Fruit fly (Drosophila melanogaster) whole organism, embryonic: ENCODE results near the gene Gorab.
A peak's percentile ranks its signal among the peaks of the same experiment; 100 is the strongest.

Experiments used
- Abd-B ChIP-seq: fragments of 200-800 bp; sonication (Bioruptor generic); optimal IDR thresholded peaks from 2 replicates; lab custom pipeline; 2018; ENCODE audit warnings: missing biosample characterization, mild to moderate bottlenecking, missing genetic modification characterization, moderate library complexity
- B-H1 ChIP-seq: fragments of 200-800 bp; sonication (Bioruptor generic); IDR thresholded peaks from 3 replicates; pipeline ENCODE4 v1.3.6; 2022; ENCODE audit warnings: missing biosample characterization, missing genetic modification characterization
- Blimp-1 ChIP-seq: fragments of 200-800 bp; sonication (Bioruptor generic); optimal IDR thresholded peaks from 3 replicates; lab custom pipeline; 2018; ENCODE audit warnings: missing biosample characterization, missing genetic modification characterization, mild to moderate bottlenecking, moderate library complexity, missing genetic modification reagents
- CG10209 ChIP-seq: fragments of 200-800 bp; sonication (Bioruptor generic); optimal IDR thresholded peaks from 3 replicates; lab custom pipeline; 2017; ENCODE audit warnings: missing biosample characterization, mild to moderate bottlenecking, missing genetic modification characterization, missing genetic modification reagents
- CG10654 ChIP-seq: fragments of 200-800 bp; sonication (Bioruptor generic); optimal IDR thresholded peaks from 2 replicates; lab custom pipeline; 2016; ENCODE audit warnings: missing biosample characterization, missing genetic modification characterization
- CG11247 ChIP-seq: fragments of 200-800 bp; sonication (Bioruptor generic); IDR thresholded peaks from 2 replicates; pipeline ENCODE4 v1.3.6; 2022; ENCODE audit warnings: missing biosample characterization, missing genetic modification characterization
- CG11560 ChIP-seq: fragments of 200-800 bp; sonication (Bioruptor generic); IDR thresholded peaks from 3 replicates; pipeline ENCODE4 v1.3.6; 2022; ENCODE audit warnings: missing biosample characterization, missing genetic modification characterization
- CG12744 ChIP-seq: fragments of 200-800 bp; sonication (Bioruptor generic); optimal IDR thresholded peaks from 2 replicates; lab custom pipeline; 2016; ENCODE audit warnings: missing biosample characterization, missing genetic modification characterization
- CG13123 ChIP-seq: fragments of 200-800 bp; sonication (Bioruptor generic); optimal IDR thresholded peaks from 2 replicates; lab custom pipeline; 2016; ENCODE audit warnings: missing biosample characterization, missing genetic modification characterization
- CG13296 ChIP-seq: fragments of 200-800 bp; sonication (Bioruptor generic); optimal IDR thresholded peaks from 3 replicates; lab custom pipeline; 2018; ENCODE audit warnings: missing biosample characterization, mild to moderate bottlenecking, missing genetic modification characterization
- CG15696 ChIP-seq: fragments of 200-800 bp; sonication (Bioruptor generic); optimal IDR thresholded peaks from 2 replicates; lab custom pipeline; 2019; ENCODE audit warnings: missing biosample characterization, mild to moderate bottlenecking, missing genetic modification characterization, moderate library complexity
- CG16779 ChIP-seq: fragments of 200-800 bp; sonication (Bioruptor generic); IDR thresholded peaks from 2 replicates; pipeline ENCODE4 v1.3.6; 2022; ENCODE audit warnings: missing biosample characterization, missing genetic modification characterization
- CG16863 ChIP-seq: fragments of 200-800 bp; sonication (Bioruptor generic); optimal IDR thresholded peaks from 3 replicates; lab custom pipeline; 2016; ENCODE audit warnings: missing biosample characterization, missing genetic modification characterization
- CG17912 ChIP-seq: fragments of 200-800 bp; sonication (Bioruptor generic); optimal IDR thresholded peaks from 2 replicates; lab custom pipeline; 2018; ENCODE audit warnings: missing biosample characterization, mild to moderate bottlenecking, missing genetic modification characterization
- CG1792 ChIP-seq: fragments of 200-800 bp; sonication (Bioruptor generic); optimal IDR thresholded peaks from 2 replicates; lab custom pipeline; 2016; ENCODE audit warnings: missing biosample characterization, missing genetic modification characterization
- CG18011 ChIP-seq: fragments of 200-800 bp; sonication (Bioruptor generic); optimal IDR thresholded peaks from 2 replicates; lab custom pipeline; 2017; ENCODE audit warnings: missing biosample characterization, missing genetic modification characterization, mild to moderate bottlenecking, moderate library complexity, missing genotype
- CG18262 ChIP-seq: fragments of 200-800 bp; optimal IDR thresholded peaks from 3 replicates; lab custom pipeline; 2019; ENCODE audit warnings: missing biosample characterization, mild to moderate bottlenecking, missing genetic modification characterization, moderate library complexity
- CG18476 ChIP-seq: fragments of 200-800 bp; sonication (Bioruptor generic); optimal IDR thresholded peaks from 2 replicates; lab custom pipeline; 2016; ENCODE audit warnings: missing biosample characterization, mild to moderate bottlenecking, missing genetic modification characterization
- CG18599 ChIP-seq: fragments of 200-800 bp; sonication (Bioruptor generic); optimal IDR thresholded peaks from 3 replicates; lab custom pipeline; 2017; ENCODE audit warnings: missing biosample characterization, missing genetic modification characterization, mild to moderate bottlenecking, moderate library complexity, missing genetic modification reagents
- CG31365 ChIP-seq: fragments of 200-800 bp; sonication (Bioruptor generic); optimal IDR thresholded peaks from 2 replicates; lab custom pipeline; 2018; ENCODE audit warnings: missing biosample characterization, mild to moderate bottlenecking, missing genetic modification characterization
- CG3163 ChIP-seq: fragments of 200-800 bp; sonication (Bioruptor generic); optimal IDR thresholded peaks from 3 replicates; lab custom pipeline; 2016; ENCODE audit warnings: missing biosample characterization, missing genetic modification characterization
- CG4707 ChIP-seq: fragments of 200-800 bp; sonication (Bioruptor generic); optimal IDR thresholded peaks from 2 replicates; lab custom pipeline; 2018; ENCODE audit warnings: missing biosample characterization, mild to moderate bottlenecking, missing genetic modification characterization, moderate library complexity
- CG4730 ChIP-seq: fragments of 200-800 bp; sonication (Bioruptor generic); IDR thresholded peaks from 2 replicates; pipeline ENCODE4 v1.3.6; 2022; ENCODE audit warnings: missing biosample characterization, missing genetic modification characterization
- CG4820 ChIP-seq: fragments of 200-800 bp; sonication (Bioruptor generic); optimal IDR thresholded peaks from 3 replicates; lab custom pipeline; 2016; ENCODE audit warnings: missing biosample characterization, missing genetic modification characterization
- CG4854 ChIP-seq: fragments of 200-800 bp; sonication (Bioruptor generic); optimal IDR thresholded peaks from 2 replicates; lab custom pipeline; 2016; ENCODE audit warnings: missing biosample characterization, missing genetic modification characterization, inconsistent platforms
- CG6254 ChIP-seq: fragments of 200-800 bp; sonication (Bioruptor generic); optimal IDR thresholded peaks from 3 replicates; lab custom pipeline; 2017; ENCODE audit warnings: mild to moderate bottlenecking, missing biosample characterization, missing genetic modification reagents, missing genetic modification characterization
- CG8924 ChIP-seq: fragments of 200-800 bp; optimal IDR thresholded peaks from 3 replicates; lab custom pipeline; 2019; ENCODE audit warnings: missing biosample characterization, mild to moderate bottlenecking, missing genetic modification characterization, moderate library complexity
- CG8944 ChIP-seq: fragments of 200-800 bp; sonication (Bioruptor generic); optimal IDR thresholded peaks from 3 replicates; lab custom pipeline; 2016; ENCODE audit warnings: missing biosample characterization, missing genetic modification characterization
- CG9727 ChIP-seq: fragments of 200-800 bp; sonication (Bioruptor generic); optimal IDR thresholded peaks from 3 replicates; lab custom pipeline; 2017; ENCODE audit warnings: missing biosample characterization, mild to moderate bottlenecking, missing genetic modification characterization
- CHES-1-like ChIP-seq: fragments of 200-800 bp; sonication (Bioruptor generic); optimal IDR thresholded peaks from 2 replicates; lab custom pipeline; 2016; ENCODE audit warnings: missing biosample characterization, missing genetic modification characterization
- CTCF ChIP-seq: fragments of 200-800 bp; sonication (Bioruptor generic); optimal IDR thresholded peaks from 2 replicates; lab custom pipeline; 2017; ENCODE audit warnings: missing biosample characterization, mild to moderate bottlenecking, missing genetic modification characterization, moderate library complexity
- CoRest ChIP-seq: fragments of 200-800 bp; sonication (Bioruptor generic); optimal IDR thresholded peaks from 3 replicates; lab custom pipeline; 2018; ENCODE audit warnings: missing biosample characterization, mild to moderate bottlenecking, missing genetic modification characterization, moderate library complexity
- Dbx ChIP-seq: fragments of 200-800 bp; sonication (Bioruptor generic); IDR thresholded peaks from 3 replicates; pipeline ENCODE4 v1.3.6; 2022; ENCODE audit warnings: missing biosample characterization, missing genetic modification characterization
- Dip2 ChIP-seq: fragments of 200-800 bp; sonication (Bioruptor generic); IDR thresholded peaks from 2 replicates; pipeline ENCODE4 v1.3.6; 2022; ENCODE audit warnings: missing biosample characterization, missing genetic modification characterization
- GATAe ChIP-seq: fragments of 200-800 bp; sonication (Bioruptor generic); conservative IDR thresholded peaks from 2 replicates; pipeline ENCODE4 v1.3.6; 2022; ENCODE audit warnings: missing biosample characterization, missing genetic modification characterization
- Gug ChIP-seq: fragments of 200-800 bp; sonication (Bioruptor generic); IDR thresholded peaks from 4 replicates; pipeline ENCODE4 v1.3.6; 2022; ENCODE audit warnings: missing biosample characterization, missing genetic modification characterization
- Hr3 ChIP-seq: fragments of 200-800 bp; sonication (Bioruptor generic); optimal IDR thresholded peaks from 3 replicates; lab custom pipeline; 2016; ENCODE audit warnings: missing biosample characterization, missing genetic modification characterization
- Hr39 ChIP-seq: fragments of >200 bp; optimal IDR thresholded peaks from 2 replicates; lab custom pipeline; 2017
- Mrtf ChIP-seq: fragments of 200-800 bp; sonication (Bioruptor generic); IDR thresholded peaks from 3 replicates; pipeline ENCODE4 v1.3.6; 2022; ENCODE audit warnings: missing biosample characterization, missing genetic modification characterization
- Tbp ChIP-seq: fragments of >200 bp; optimal IDR thresholded peaks from 2 replicates; lab custom pipeline; 2018; ENCODE audit warnings: missing biosample characterization, missing genetic modification characterization
- aop ChIP-seq: fragments of 200-800 bp; sonication (Bioruptor generic); IDR thresholded peaks from 2 replicates; pipeline ENCODE4 v1.3.6; 2022; ENCODE audit warnings: missing biosample characterization, missing genetic modification characterization
- ci ChIP-seq: fragments of 200-800 bp; sonication (Bioruptor generic); IDR thresholded peaks from 3 replicates; pipeline ENCODE4 v1.3.6; 2022; ENCODE audit warnings: missing biosample characterization, missing genetic modification characterization
- disco-r ChIP-seq: fragments of 200-800 bp; sonication (Bioruptor generic); optimal IDR thresholded peaks from 2 replicates; lab custom pipeline; 2016; ENCODE audit warnings: missing biosample characterization, missing genetic modification characterization
- en ChIP-seq: fragments of 200-800 bp; sonication (Bioruptor generic); optimal IDR thresholded peaks from 2 replicates; lab custom pipeline; 2016; ENCODE audit warnings: missing biosample characterization, missing genetic modification characterization
- hbn ChIP-seq: fragments of 200-800 bp; sonication (Bioruptor generic); IDR thresholded peaks from 2 replicates; pipeline ENCODE4 v1.3.6; 2022; ENCODE audit warnings: missing biosample characterization, missing genetic modification characterization; ENCODE audit not compliant: partially characterized antibody
- nau ChIP-seq: fragments of 200-800 bp; sonication (Bioruptor generic); optimal IDR thresholded peaks from 3 replicates; lab custom pipeline; 2017; ENCODE audit warnings: missing biosample characterization, mild to moderate bottlenecking, missing genetic modification characterization, missing genetic modification reagents
- run ChIP-seq: fragments of 200-800 bp; sonication (Bioruptor generic); optimal IDR thresholded peaks from 3 replicates; lab custom pipeline; 2018; ENCODE audit warnings: missing biosample characterization, mild to moderate bottlenecking, missing genetic modification characterization
- sd ChIP-seq: fragments of 200-800 bp; sonication (Bioruptor generic); optimal IDR thresholded peaks from 3 replicates; lab custom pipeline; 2018; ENCODE audit warnings: missing biosample characterization, mild to moderate bottlenecking, missing genetic modification characterization, moderate library complexity
- ssp ChIP-seq: fragments of 200-800 bp; sonication (Bioruptor generic); IDR thresholded peaks from 2 replicates; pipeline ENCODE4 v1.3.6; 2022; ENCODE audit warnings: missing biosample characterization, missing genetic modification characterization
- toy ChIP-seq: fragments of 200-800 bp; sonication (Bioruptor generic); IDR thresholded peaks from 2 replicates; pipeline ENCODE4 v1.3.6; 2022; ENCODE audit warnings: missing biosample characterization, missing genetic modification characterization
- wdn ChIP-seq: fragments of 200-800 bp; sonication (Bioruptor generic); IDR thresholded peaks from 2 replicates; pipeline ENCODE4 v1.3.6; 2022; ENCODE audit warnings: missing biosample characterization, missing genetic modification characterization
- z ChIP-seq: fragments of 200-800 bp; sonication (Bioruptor generic); IDR thresholded peaks from 3 replicates; pipeline ENCODE4 v1.3.6; 2022; ENCODE audit warnings: missing biosample characterization, missing genetic modification characterization
- zen2 ChIP-seq: fragments of 200-800 bp; sonication (Bioruptor generic); IDR thresholded peaks from 3 replicates; pipeline ENCODE4 v1.3.6; 2022; ENCODE audit warnings: missing biosample characterization, missing genetic modification characterization; ENCODE audit not compliant: partially characterized antibody

Gene Gorab

dm6 chr3L:17419103-17419741 lies 9.4 kb downstream of the Gorab start:
- no peak for TF ChIP-seq CG31365
- no peak for TF ChIP-seq CG11560 (tag; lab: Robert Waterston, UW)
- TF ChIP-seq ssp (GFP tag; lab: Robert Waterston, UW): no peak
- TF ChIP-seq disco-r (GFP tag; lab: Kevin White, UChicago): no peak
- no peak for TF ChIP-seq Gug
- no peak for TF ChIP-seq GATAe (GFP tag; lab: Robert Waterston, UW)
- TF ChIP-seq run (tag; lab: Kevin White, UChicago): no peak
- TF ChIP-seq CG16779: no peak
- TF ChIP-seq CG10209 (GFP tag; lab: Kevin White, UChicago): peak; percentile 18
- TF ChIP-seq CG18011 (GFP tag; lab: Kevin White, UChicago): no peak
- TF ChIP-seq CG16863 (GFP tag; lab: Kevin White, UChicago): no peak
- no peak for TF ChIP-seq CTCF (GFP tag; lab: Kevin White, UChicago)
- TF ChIP-seq CG18262 (tag; lab: Kevin White, UChicago): no peak
- TF ChIP-seq CG4820 (GFP tag; lab: Kevin White, UChicago): no peak
- no peak for TF ChIP-seq CG18476 (GFP tag; lab: Kevin White, UChicago)
- no peak for TF ChIP-seq CG13123 (GFP tag; lab: Kevin White, UChicago)
- TF ChIP-seq CG4707: no peak
- TF ChIP-seq zen2 (GFP tag; lab: Robert Waterston, UW): no peak
- peak; percentile 15; the same call in 1 of the 3 replicates for TF ChIP-seq Dbx (GFP tag; lab: Robert Waterston, UW)
- TF ChIP-seq hbn (GFP tag; lab: Robert Waterston, UW): no peak
- TF ChIP-seq en (GFP tag; lab: Kevin White, UChicago): no peak
- no peak for TF ChIP-seq Hr3 (GFP tag; lab: Kevin White, UChicago)
- no peak for TF ChIP-seq CG10654 (GFP tag; lab: Kevin White, UChicago)
- no peak for TF ChIP-seq B-H1 (GFP tag; lab: Robert Waterston, UW)
- TF ChIP-seq Tbp (GFP tag; lab: Kevin White, UChicago): no peak
- no peak for TF ChIP-seq z (GFP tag; lab: Robert Waterston, UW)
- TF ChIP-seq sd (tag; lab: Kevin White, UChicago): no peak
- no peak for TF ChIP-seq CG12744 (GFP tag; lab: Kevin White, UChicago)
- TF ChIP-seq wdn (GFP tag; lab: Robert Waterston, UW): no peak
- no peak for TF ChIP-seq CG4854
- no peak for TF ChIP-seq Blimp-1 (GFP tag; lab: Kevin White, UChicago)
- no peak for TF ChIP-seq Dip2
- TF ChIP-seq Mrtf (GFP tag; lab: Robert Waterston, UW): no peak
- no peak for TF ChIP-seq CG18599
- peak; percentile 13 for TF ChIP-seq CG9727
- no peak for TF ChIP-seq aop (GFP tag; lab: Robert Waterston, UW)
- TF ChIP-seq CG6254 (GFP tag; lab: Kevin White, UChicago): no peak
- no peak for TF ChIP-seq CG11247 (GFP tag; lab: Robert Waterston, UW)
- TF ChIP-seq Abd-B: no peak
- no peak for TF ChIP-seq CG8944 (GFP tag; lab: Kevin White, UChicago)
- no peak for TF ChIP-seq Hr39 (lab: Kevin White, UChicago)
- no peak for TF ChIP-seq CG13296 (GFP tag; lab: Kevin White, UChicago)
- TF ChIP-seq nau (GFP tag; lab: Kevin White, UChicago): no peak
- TF ChIP-seq CG3163 (GFP tag; lab: Kevin White, UChicago): no peak
- TF ChIP-seq CoRest (tag; lab: Kevin White, UChicago): no peak
- TF ChIP-seq ci: no peak
- TF ChIP-seq CG17912 (GFP tag; lab: Kevin White, UChicago): no peak
- no peak for TF ChIP-seq CG8924 (tag; lab: Kevin White, UChicago)
- TF ChIP-seq CG1792 (GFP tag; lab: Kevin White, UChicago): no peak
- TF ChIP-seq CG4730 (GFP tag; lab: Robert Waterston, UW): no peak
- peak; percentile 40 for TF ChIP-seq CG15696 (tag; lab: Kevin White, UChicago)
- TF ChIP-seq toy (GFP tag; lab: Robert Waterston, UW): no peak
- no peak for TF ChIP-seq CHES-1-like (GFP tag; lab: Kevin White, UChicago)
